Worm (Caenorhabditis elegans): ENCODE results near the gene cav-2.
A peak's percentile ranks its signal among the peaks of the same experiment; 100 is the strongest.

DNA sequence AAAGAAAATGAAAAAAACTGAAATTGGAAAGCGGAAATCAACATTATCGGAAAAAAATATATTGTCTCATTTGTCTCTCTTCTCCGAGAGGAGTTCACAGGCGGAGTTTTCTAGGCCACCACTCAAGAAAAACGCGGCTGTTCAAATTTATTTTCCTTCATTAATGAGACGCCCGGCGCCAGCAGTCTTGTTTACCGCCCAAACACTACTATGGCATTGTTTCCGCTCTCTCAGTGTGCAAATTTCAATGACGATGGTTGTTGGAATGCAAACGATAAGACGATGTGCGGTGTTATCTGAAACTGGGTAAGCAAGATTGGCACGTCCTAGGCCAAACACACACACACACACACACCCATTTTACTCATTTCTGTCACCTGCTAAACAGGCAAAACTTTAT, at the start of gene cav-2:
- peak; percentile 84 for TF ChIP-seq W03F9.2 (tag; optimal IDR thresholded peaks at IDR 0.05)
- TF ChIP-seq dao-5 (tag; optimal IDR thresholded peaks at IDR 0.05): no peak

Measured in whole organism, L4/young adult.